Fruit fly (Drosophila melanogaster): Measurements from ENCODE around the gene CG5455.
A peak's percentile ranks its signal among the peaks of the same experiment; 100 is the strongest.

CG5455 gene

DNA sequence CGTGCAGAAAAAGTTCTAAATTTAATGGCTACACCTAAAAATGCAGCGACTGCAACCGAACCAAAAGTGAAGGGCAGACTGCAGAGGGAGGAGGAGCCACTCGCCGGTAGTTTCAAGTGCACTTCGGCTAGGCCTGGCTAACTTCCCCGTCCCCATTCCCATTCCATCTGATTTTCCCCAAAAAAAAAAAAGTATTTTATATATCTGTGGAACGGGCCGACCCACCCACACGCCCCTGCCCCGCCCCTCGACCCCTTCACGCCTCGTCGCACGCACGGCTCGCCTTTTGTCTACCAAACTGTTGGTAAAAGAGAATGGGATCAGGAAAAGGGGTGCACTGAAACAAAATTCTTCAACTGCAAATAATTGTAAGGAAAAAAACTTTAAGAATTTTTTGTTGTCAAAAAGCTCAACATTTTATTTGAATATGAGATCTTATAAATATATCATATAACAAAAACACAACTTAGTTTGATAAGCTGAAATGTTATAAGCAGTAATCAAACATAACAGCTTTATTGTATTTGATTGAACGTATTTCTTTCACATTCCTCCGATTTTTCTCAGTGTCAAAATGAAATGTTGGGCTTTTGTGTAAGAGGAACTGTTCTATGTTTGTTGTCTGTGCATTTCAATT lies 17.3 kb upstream of the CG5455 start (continued):
- TF ChIP-seq pnt (GFP tag; optimal IDR thresholded peaks at IDR 0.05) (peak; percentile 26), unc-4 (GFP tag; IDR thresholded peaks at IDR 0.05; ENCODE audit: partially characterized antibody) (no peak), CG9797 (GFP tag; optimal IDR thresholded peaks at IDR 0.05) (no peak), rib (GFP tag; IDR thresholded peaks at IDR 0.05) (no peak), PHDP (tag; optimal IDR thresholded peaks at IDR 0.05) (peak; percentile 46), nerfin-2 (GFP tag; IDR thresholded peaks at IDR 0.05; ENCODE audit: partially characterized antibody) (no peak), kah (GFP tag; optimal IDR thresholded peaks at IDR 0.05) (peak; percentile 24), Asciz (GFP tag; optimal IDR thresholded peaks at IDR 0.05) (peak; percentile 70), CG9215 (GFP tag; IDR thresholded peaks at IDR 0.05) (0 out of 2 replicates have a peak, but pooled peaks have one; percentile 16), CG13424 (tag; optimal IDR thresholded peaks at IDR 0.05) (peak; percentile 53), Sox102F (GFP tag; optimal IDR thresholded peaks at IDR 0.05) (peak; percentile 63), CG17385 (GFP tag; optimal IDR thresholded peaks at IDR 0.05) (peak; percentile 18), wek (GFP tag; optimal IDR thresholded peaks at IDR 0.05) (no peak), CG4424 (GFP tag; optimal IDR thresholded peaks at IDR 0.05) (peak; percentile 72), ci (GFP tag; IDR thresholded peaks at IDR 0.05) (0 out of 3 replicates have a peak, but pooled peaks have one; percentile 20), z (GFP tag; IDR thresholded peaks at IDR 0.05) (no peak), Bteb2 (GFP tag; optimal IDR thresholded peaks at IDR 0.05) (no peak), CG18764 (GFP tag; optimal IDR thresholded peaks at IDR 0.05) (peak; percentile 40), CG10274 (GFP tag; optimal IDR thresholded peaks at IDR 0.05) (no peak), schlank (tag; optimal IDR thresholded peaks at IDR 0.05) (no peak), Ptx1 (GFP tag; IDR thresholded peaks at IDR 0.05) (peak; percentile 73), row (GFP tag; IDR thresholded peaks at IDR 0.05) (peak; percentile 52; the same call in 1 of the 3 replicates), ttk (GFP tag; IDR thresholded peaks at IDR 0.05) (0 out of 2 replicates have a peak, but pooled peaks have one; percentile 36), nau (GFP tag; optimal IDR thresholded peaks at IDR 0.05) (peak; percentile 45), wor (GFP tag; IDR thresholded peaks at IDR 0.05) (no peak), Nf-YB (GFP tag; optimal IDR thresholded peaks at IDR 0.05) (peak; percentile 14), tio (GFP tag; optimal IDR thresholded peaks at IDR 0.05) (peak; percentile 42), tx (GFP tag; optimal IDR thresholded peaks at IDR 0.05) (no peak), stc (GFP tag; IDR thresholded peaks at IDR 0.05) (peak; percentile 56), tll (GFP tag; optimal IDR thresholded peaks at IDR 0.05) (no peak), CG30403 (GFP tag; optimal IDR thresholded peaks at IDR 0.05) (peak; percentile 75), eve (GFP tag; optimal IDR thresholded peaks at IDR 0.05) (no peak), HHEX (GFP tag; optimal IDR thresholded peaks at IDR 0.05) (peak; percentile 40), bsh (GFP tag; optimal IDR thresholded peaks at IDR 0.05) (peak in 1 of 2 experiments; percentile 61), CG6854 (GFP tag; optimal IDR thresholded peaks at IDR 0.05) (no peak), Jarid2 (GFP tag; optimal IDR thresholded peaks at IDR 0.05) (no peak), chinmo (GFP tag; IDR thresholded peaks at IDR 0.05; ENCODE audit: partially characterized antibody) (no peak), danr (GFP tag; IDR thresholded peaks at IDR 0.05) (0 out of 2 replicates have a peak, but pooled peaks have one; percentile 31), Awh (GFP tag; IDR thresholded peaks at IDR 0.05) (no peak), Dp (GFP tag; optimal IDR thresholded peaks at IDR 0.05) (no peak), sob (GFP tag; IDR thresholded peaks at IDR 0.05) (no peak), CG7745 (tag; optimal IDR thresholded peaks at IDR 0.05) (no peak), CG2129 (GFP tag; IDR thresholded peaks at IDR 0.05; ENCODE audit: partially characterized antibody) (no peak), unpg (GFP tag; optimal IDR thresholded peaks at IDR 0.05) (peak; percentile 64), Bdp1 (GFP tag; optimal IDR thresholded peaks at IDR 0.05) (no peak), hkb (optimal IDR thresholded peaks at IDR 0.05) (no peak), hkb (GFP tag; IDR thresholded peaks at IDR 0.05) (peak; percentile 64), onecut (GFP tag; IDR thresholded peaks at IDR 0.05) (0 out of 2 replicates have a peak, but pooled peaks have one; percentile 26), CG7372 (GFP tag; IDR thresholded peaks at IDR 0.05) (0 out of 2 replicates have a peak, but pooled peaks have one; percentile 21)
